Worm (Caenorhabditis elegans) whole organism, L3 larva: ENCODE results near the gene C17H12.5.

Experiments used
- ZK546.5 ChIP-seq: sonication (generic microtip); optimal IDR thresholded peaks from 2 replicates; lab custom pipeline; 2017; ENCODE audit warnings: missing biosample characterization, missing genetic modification characterization
- aly-2 ChIP-seq: fragments of 150-350 bp; optimal IDR thresholded peaks from 2 replicates; lab custom pipeline; 2014; ENCODE audit warnings: missing biosample characterization, missing genetic modification characterization
- ama-1 ChIP-seq: fragments of 150-350 bp; optimal IDR thresholded peaks from 2 replicates; lab custom pipeline; 2018
- ceh-16 ChIP-seq: sonication (generic microtip); optimal IDR thresholded peaks from 2 replicates; lab custom pipeline; 2017; ENCODE audit warnings: missing biosample characterization, missing genetic modification characterization
- ceh-28 ChIP-seq: fragments of 150-350 bp; optimal IDR thresholded peaks from 2 replicates; lab custom pipeline; 2014; ENCODE audit warnings: missing biosample characterization, missing genetic modification reagents, missing genetic modification characterization
- ceh-9 ChIP-seq: sonication (generic microtip); optimal IDR thresholded peaks from 2 replicates; lab custom pipeline; 2018; ENCODE audit warnings: missing biosample characterization, missing genetic modification characterization
- daf-12 ChIP-seq: fragments of 150-350 bp; optimal IDR thresholded peaks from 2 replicates; lab custom pipeline; 2014; ENCODE audit warnings: missing biosample characterization, missing genetic modification reagents, missing genetic modification characterization
- egl-5 ChIP-seq: fragments of 150-350 bp; optimal IDR thresholded peaks from 2 replicates; lab custom pipeline; 2017; ENCODE audit warnings: missing biosample characterization, missing genetic modification reagents, missing genetic modification characterization, inconsistent platforms
- elt-1 ChIP-seq: fragments of 150-350 bp; optimal IDR thresholded peaks from 2 replicates; lab custom pipeline; 2014; ENCODE audit warnings: missing biosample characterization, missing genetic modification characterization
- elt-2 ChIP-seq: sonication (generic microtip); optimal IDR thresholded peaks from 2 replicates; lab custom pipeline; 2016; ENCODE audit warnings: missing genetic modification reagents, mild to moderate bottlenecking, missing genetic modification characterization, missing compliant biosample characterization
- elt-3 ChIP-seq, 3 experiments: fragments of 150-350 bp in 1 of 3; sonication (generic microtip) in 2 of 3; optimal IDR thresholded peaks; 2 replicates in 2 of 3; 4 replicates in 1 of 3; lab custom pipeline; 2014 to 2017; ENCODE audit warnings: missing biosample characterization in 3 of 3, missing genetic modification characterization in 3 of 3
- eor-1 ChIP-seq, 2 experiments: fragments of 150-350 bp; optimal IDR thresholded peaks; 2 replicates each; lab custom pipeline; 2014 to 2018; ENCODE audit warnings: missing biosample characterization in 2 of 2, missing genetic modification characterization in 2 of 2
- fkh-2 ChIP-seq: fragments of 150-350 bp; optimal IDR thresholded peaks from 2 replicates; lab custom pipeline; 2014; ENCODE audit warnings: missing biosample characterization, missing genetic modification reagents, missing genetic modification characterization
- fos-1 ChIP-seq: fragments of 150-350 bp; optimal IDR thresholded peaks from 2 replicates; lab custom pipeline; 2014; ENCODE audit warnings: missing biosample characterization, missing genetic modification characterization
- hmg-11 ChIP-seq: sonication (generic microtip); optimal IDR thresholded peaks from 2 replicates; lab custom pipeline; 2016; ENCODE audit warnings: missing genetic modification characterization, missing compliant biosample characterization
- jun-1 ChIP-seq: fragments of 150-350 bp; optimal IDR thresholded peaks from 2 replicates; lab custom pipeline; 2014; ENCODE audit warnings: missing biosample characterization, missing genetic modification reagents, missing genetic modification characterization
- lin-15B ChIP-seq: fragments of 150-350 bp; optimal IDR thresholded peaks from 2 replicates; lab custom pipeline; 2014; ENCODE audit warnings: missing biosample characterization, missing genetic modification characterization
- lin-39 ChIP-seq: fragments of 150-350 bp; optimal IDR thresholded peaks from 2 replicates; lab custom pipeline; 2018; ENCODE audit warnings: missing biosample characterization, missing genetic modification reagents, missing genetic modification characterization
- mml-1 ChIP-seq: fragments of 150-350 bp; sonication (generic microtip); optimal IDR thresholded peaks from 3 replicates; lab custom pipeline; 2014; ENCODE audit warnings: missing biosample characterization, missing genetic modification characterization
- nfya-1 ChIP-seq: sonication (generic microtip); optimal IDR thresholded peaks from 2 replicates; lab custom pipeline; 2017; ENCODE audit warnings: missing genetic modification characterization, mild to moderate bottlenecking, missing compliant biosample characterization, antibody characterized with exemption, moderate library complexity; ENCODE audit not compliant: insufficient read depth
- nhr-11 ChIP-seq: fragments of 150-350 bp; optimal IDR thresholded peaks from 2 replicates; lab custom pipeline; 2014; ENCODE audit warnings: missing biosample characterization, missing genetic modification characterization
- nhr-12 ChIP-seq: fragments of 150-350 bp; optimal IDR thresholded peaks from 2 replicates; lab custom pipeline; 2014; ENCODE audit warnings: missing biosample characterization, missing genetic modification characterization
- nhr-23 ChIP-seq: fragments of 150-350 bp; optimal IDR thresholded peaks from 2 replicates; lab custom pipeline; 2014; ENCODE audit warnings: missing biosample characterization, missing genetic modification reagents, missing genetic modification characterization
- nhr-237 ChIP-seq: fragments of 150-350 bp; optimal IDR thresholded peaks from 2 replicates; lab custom pipeline; 2014; ENCODE audit warnings: missing biosample characterization, missing genetic modification characterization
- nhr-25 ChIP-seq: sonication (generic microtip); optimal IDR thresholded peaks from 2 replicates; lab custom pipeline; 2017; ENCODE audit warnings: missing biosample characterization, missing genetic modification characterization
- nhr-28 ChIP-seq: fragments of 150-350 bp; optimal IDR thresholded peaks from 2 replicates; lab custom pipeline; 2014; ENCODE audit warnings: missing biosample characterization, missing genetic modification characterization
- nhr-76 ChIP-seq: fragments of 150-350 bp; sonication (generic microtip); optimal IDR thresholded peaks from 5 replicates; lab custom pipeline; 2014; ENCODE audit warnings: missing biosample characterization, missing genetic modification characterization
- nhr-77 ChIP-seq: fragments of 150-350 bp; optimal IDR thresholded peaks from 2 replicates; lab custom pipeline; 2014; ENCODE audit warnings: missing biosample characterization, missing genetic modification characterization
- pqm-1 ChIP-seq: fragments of 150-350 bp; optimal IDR thresholded peaks from 2 replicates; lab custom pipeline; 2017; ENCODE audit warnings: missing biosample characterization, missing genetic modification characterization, inconsistent platforms
- sea-2 ChIP-seq: fragments of 150-350 bp; sonication (generic microtip); optimal IDR thresholded peaks from 4 replicates; lab custom pipeline; 2014; ENCODE audit warnings: missing biosample characterization, missing genetic modification reagents, missing genetic modification characterization
- skn-1 ChIP-seq: fragments of 150-350 bp; optimal IDR thresholded peaks from 2 replicates; lab custom pipeline; 2014; ENCODE audit warnings: missing biosample characterization, missing genetic modification characterization
- tbx-2 ChIP-seq: sonication (generic microtip); optimal IDR thresholded peaks from 2 replicates; lab custom pipeline; 2016; ENCODE audit warnings: mild to moderate bottlenecking, missing genetic modification characterization, missing compliant biosample characterization
- unc-39 ChIP-seq: sonication (generic microtip); optimal IDR thresholded peaks from 4 replicates; lab custom pipeline; 2017; ENCODE audit warnings: missing biosample characterization, missing genetic modification characterization
- unc-62 ChIP-seq: fragments of 150-350 bp; sonication (generic microtip); optimal IDR thresholded peaks from 4 replicates; lab custom pipeline; 2014; ENCODE audit warnings: missing biosample characterization, missing genetic modification reagents, missing genetic modification characterization
- zag-1 ChIP-seq: fragments of 150-350 bp; optimal IDR thresholded peaks from 2 replicates; lab custom pipeline; 2014; ENCODE audit warnings: missing biosample characterization, missing genetic modification characterization
- ztf-11 ChIP-seq: fragments of 150-350 bp; optimal IDR thresholded peaks from 2 replicates; lab custom pipeline; 2014; ENCODE audit warnings: missing biosample characterization, missing genetic modification characterization
- ztf-4 ChIP-seq: fragments of 150-350 bp; optimal IDR thresholded peaks from 2 replicates; lab custom pipeline; 2014; ENCODE audit warnings: missing biosample characterization, missing genetic modification characterization

The C17H12.5 gene

ce11 chrIV:6817554-6817953 lies at the start of gene C17H12.5:
TSS of gene C17H12.5 (minus strand) at chrIV:6817654.
- TF ChIP-seq ceh-9 (tag; lab: Kevin White, UChicago) (no peak), tbx-2 (tag; lab: Kevin White, UChicago) (no peak), nhr-11 (tag; lab: Kevin White, UChicago) (no peak), fos-1 (tag; lab: Kevin White, UChicago) (no peak), nhr-25 (tag; lab: Kevin White, UChicago) (no peak), ZK546.5 (tag; lab: Kevin White, UChicago) (no peak), elt-3 (tag; optimal IDR thresholded peaks at IDR 0.05; lab: Kevin White, UChicago) (no peak), nhr-23 (no peak), elt-1 (no peak)
- TF ChIP-seq, all 47 proteins: peak for 0

- TF ChIP-seq nhr-12 (tag; lab: Kevin White, UChicago) (no peak), lin-15B (tag; lab: Kevin White, UChicago) (no peak), nfya-1 (tag; lab: Kevin White, UChicago) (no peak), hmg-11 (no peak), nhr-28 (tag; lab: Kevin White, UChicago) (no peak), egl-5 (tag; lab: Kevin White, UChicago) (no peak), nhr-11 (tag; lab: Kevin White, UChicago) (no peak), ceh-28 (tag; lab: Kevin White, UChicago) (no peak), fkh-2 (tag; lab: Kevin White, UChicago) (no peak), nhr-76 (tag; lab: Kevin White, UChicago) (no peak), tbx-2 (tag; lab: Kevin White, UChicago) (no peak), ztf-11 (no peak), jun-1 (no peak), unc-39 (tag; lab: Kevin White, UChicago) (no peak), skn-1 (no peak), aly-2 (tag; lab: Kevin White, UChicago) (no peak), pqm-1 (tag; lab: Kevin White, UChicago) (no peak), daf-12 (tag; lab: Kevin White, UChicago) (no peak), eor-1 (tag; optimal IDR thresholded peaks at IDR 0.05; lab: Kevin White, UChicago) (no peak), ZK546.5 (tag; lab: Kevin White, UChicago) (no peak)
These were observed 41.8 kb upstream of the C17H12.5 start, which contains the start of gene R13H7.2 for ce11 chrIV:6859270-6859669. TSS of gene R13H7.2 (minus strand) at chrIV:6859370.

DNA sequence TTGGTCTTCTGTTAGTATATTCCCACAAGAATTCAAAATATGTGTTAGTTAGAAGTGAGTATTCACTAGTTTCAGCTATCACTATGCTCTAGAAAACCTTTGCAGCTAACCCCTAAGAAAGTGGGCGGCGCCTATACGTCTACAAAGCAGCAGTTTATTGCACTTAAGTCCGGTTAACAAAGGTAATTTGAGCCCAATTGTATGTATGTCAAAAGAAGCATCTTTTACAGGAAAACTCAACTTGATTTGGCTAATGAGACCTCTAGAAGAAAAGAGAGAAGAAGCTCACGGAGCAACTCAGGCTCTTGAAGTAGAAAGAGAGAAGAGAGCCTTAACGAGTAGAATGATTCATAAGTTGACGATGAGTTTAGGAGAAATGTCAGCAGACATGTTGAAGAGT lies 35.3 kb upstream of the C17H12.5 start:
- no peak for TF ChIP-seq nhr-23
- no peak for TF ChIP-seq skn-1
- no peak for TF ChIP-seq tbx-2 (tag; lab: Kevin White, UChicago)
- no peak for TF ChIP-seq hmg-11
- TF ChIP-seq pqm-1 (tag; lab: Kevin White, UChicago): no peak
- no peak for TF ChIP-seq mml-1 (tag; lab: Kevin White, UChicago)
- TF ChIP-seq ceh-16 (tag; lab: Kevin White, UChicago): no peak
- TF ChIP-seq unc-62: no peak
- TF ChIP-seq sea-2 (GFP tag; lab: Kevin White, UChicago): no peak
- no peak for TF ChIP-seq nhr-77
- TF ChIP-seq ztf-4: no peak
- TF ChIP-seq nhr-237: no peak
- TF ChIP-seq lin-15B (tag; lab: Kevin White, UChicago): no peak

- no peak for TF ChIP-seq elt-2 (tag; lab: Kevin White, UChicago)
- TF ChIP-seq ceh-16 (tag; lab: Kevin White, UChicago): no peak
- TF ChIP-seq skn-1: no peak
- TF ChIP-seq ama-1: no peak
- no peak for TF ChIP-seq nhr-237
- no peak for TF ChIP-seq zag-1
- no peak for TF ChIP-seq hmg-11
- TF ChIP-seq lin-39: no peak
- no peak for TF ChIP-seq aly-2 (tag; lab: Kevin White, UChicago)
- no peak for TF ChIP-seq egl-5 (tag; lab: Kevin White, UChicago)
- TF ChIP-seq, all 47 proteins: peak for 0
These were observed 25.1 kb upstream of the C17H12.5 start, which contains the start of gene lip-1 for ce11 chrIV:6842470-6843008. TSS of gene lip-1 (plus strand) at chrIV:6842958.
